Worm (Caenorhabditis elegans) whole organism, L4 larva: ENCODE results near the gene skpo-3.

Experiments used
- D1046.2 ChIP-seq: fragments of 200-800 bp; sonication (Bioruptor generic); IDR thresholded peaks from 2 replicates; pipeline ENCODE4 v1.3.6; 2022; ENCODE audit warnings: missing genetic modification characterization, missing compliant biosample characterization
- Y105C5A.15 ChIP-seq: fragments of 200-800 bp; sonication (Bioruptor generic); IDR thresholded peaks from 2 replicates; pipeline ENCODE4 v1.3.6; 2022; ENCODE audit warnings: missing genetic modification characterization, missing compliant biosample characterization
- ZK546.5 ChIP-seq, 2 experiments: sonication (generic microtip); optimal IDR thresholded peaks; 2 replicates each; lab custom pipeline; 2017; ENCODE audit warnings: missing biosample characterization in 2 of 2, missing genetic modification characterization in 2 of 2
- ama-1 ChIP-seq: fragments of 150-350 bp; optimal IDR thresholded peaks from 2 replicates; lab custom pipeline; 2014; ENCODE audit warnings: inconsistent platforms, mixed read lengths
- ceh-32 ChIP-seq: sonication (generic microtip); optimal IDR thresholded peaks from 2 replicates; lab custom pipeline; 2016; ENCODE audit warnings: mild to moderate bottlenecking, missing genetic modification characterization, missing compliant biosample characterization; ENCODE audit not compliant: poor library complexity
- ceh-82 ChIP-seq: sonication (generic microtip); optimal IDR thresholded peaks from 2 replicates; lab custom pipeline; 2017; ENCODE audit warnings: missing biosample characterization, missing genetic modification characterization
- ctbp-1 ChIP-seq: fragments of 200-800 bp; sonication (Bioruptor generic); IDR thresholded peaks from 2 replicates; pipeline ENCODE4 v1.3.6; 2022; ENCODE audit warnings: missing genetic modification reagents, missing genetic modification characterization, missing compliant biosample characterization
- daf-16 ChIP-seq, 3 experiments: sonication (generic microtip); optimal IDR thresholded peaks; 2 replicates each; lab custom pipeline; 2016 to 2017; ENCODE audit warnings: missing genetic modification characterization in 3 of 3, missing genetic modification reagents in 3 of 3, mild to moderate bottlenecking in 2 of 3, missing compliant biosample characterization in 2 of 3, missing biosample characterization in 1 of 3, moderate library complexity in 1 of 3
- daf-19 ChIP-seq: fragments of 200-800 bp; sonication (Bioruptor generic); conservative IDR thresholded peaks from 2 replicates; pipeline ENCODE4 v1.3.6; 2022; ENCODE audit warnings: missing genetic modification characterization, missing compliant biosample characterization
- daf-8 ChIP-seq: fragments of 200-800 bp; sonication (Bioruptor generic); IDR thresholded peaks from 2 replicates; pipeline ENCODE4 v1.3.6; 2022; ENCODE audit warnings: missing genetic modification characterization, missing compliant biosample characterization
- dmd-6 ChIP-seq: fragments of 200-800 bp; sonication (Bioruptor generic); IDR thresholded peaks from 2 replicates; pipeline ENCODE4 v1.3.6; 2022; ENCODE audit warnings: missing genetic modification reagents, missing genetic modification characterization, missing compliant biosample characterization
- duxl-1 ChIP-seq: sonication (generic microtip); optimal IDR thresholded peaks from 2 replicates; lab custom pipeline; 2016; ENCODE audit warnings: mild to moderate bottlenecking, missing genetic modification characterization, moderate library complexity, missing compliant biosample characterization; ENCODE audit not compliant: poor library complexity
- dve-1 ChIP-seq: sonication (generic microtip); optimal IDR thresholded peaks from 2 replicates; lab custom pipeline; 2017; ENCODE audit warnings: antibody characterized with exemption, mild to moderate bottlenecking, missing genetic modification characterization, missing compliant biosample characterization; ENCODE audit not compliant: insufficient read depth
- fos-1 ChIP-seq: fragments of 150-350 bp; optimal IDR thresholded peaks from 2 replicates; lab custom pipeline; 2014; ENCODE audit warnings: missing biosample characterization, missing genetic modification characterization
- hif-1 ChIP-seq, 2 experiments: sonication (generic microtip); optimal IDR thresholded peaks; 2 replicates each; lab custom pipeline; 2016 to 2017; ENCODE audit warnings: missing compliant biosample characterization in 2 of 2, missing genetic modification characterization in 2 of 2, missing genetic modification reagents in 2 of 2, missing genotype in 2 of 2, mild to moderate bottlenecking in 1 of 2
- hlh-11 ChIP-seq: fragments of 200-800 bp; sonication (Bioruptor generic); optimal IDR thresholded peaks from 2 replicates; lab custom pipeline; 2018; ENCODE audit warnings: mild to moderate bottlenecking, missing genetic modification characterization, missing compliant biosample characterization
- hlh-30 ChIP-seq: sonication (generic microtip); optimal IDR thresholded peaks from 2 replicates; lab custom pipeline; 2017; ENCODE audit warnings: antibody characterized with exemption, mild to moderate bottlenecking, missing genetic modification characterization, missing compliant biosample characterization; ENCODE audit not compliant: insufficient read depth
- hmg-1.1 ChIP-seq: fragments of 200-800 bp; sonication (Bioruptor generic); IDR thresholded peaks from 2 replicates; pipeline ENCODE4 v1.3.6; 2022; ENCODE audit warnings: missing genetic modification reagents, missing genetic modification characterization, missing compliant biosample characterization
- jun-1 ChIP-seq: fragments of 150-350 bp; optimal IDR thresholded peaks from 2 replicates; lab custom pipeline; 2014; ENCODE audit warnings: missing biosample characterization, missing genetic modification reagents, missing genetic modification characterization
- lin-38 ChIP-seq: fragments of 200-800 bp; sonication (Bioruptor generic); IDR thresholded peaks from 2 replicates; pipeline ENCODE4 v1.3.6; 2022; ENCODE audit warnings: missing genetic modification reagents, missing genetic modification characterization, missing compliant biosample characterization
- lin-39 ChIP-seq: fragments of 150-350 bp; optimal IDR thresholded peaks from 2 replicates; lab custom pipeline; 2014; ENCODE audit warnings: missing biosample characterization, missing genetic modification reagents, missing genetic modification characterization
- mdl-1 ChIP-seq, 2 experiments: fragments of 150-350 bp in 1 of 2; sonication (generic microtip) in 1 of 2; optimal IDR thresholded peaks; 2 replicates each; lab custom pipeline; 2014 to 2017; ENCODE audit warnings: missing biosample characterization in 2 of 2, missing genetic modification characterization in 2 of 2
- mxl-2 ChIP-seq: fragments of 200-800 bp; sonication (Bioruptor generic); conservative IDR thresholded peaks from 2 replicates; pipeline ENCODE4 v1.3.6; 2022; ENCODE audit warnings: missing genetic modification reagents, missing genetic modification characterization, missing compliant biosample characterization
- mxl-3 ChIP-seq: fragments of 200-800 bp; sonication (Bioruptor generic); optimal IDR thresholded peaks from 2 replicates; lab custom pipeline; 2018; ENCODE audit warnings: mild to moderate bottlenecking, missing genetic modification characterization, missing compliant biosample characterization
- nhr-102 ChIP-seq: sonication (generic microtip); optimal IDR thresholded peaks from 2 replicates; lab custom pipeline; 2016; ENCODE audit warnings: mild to moderate bottlenecking, missing genetic modification characterization, moderate library complexity, missing compliant biosample characterization
- nhr-11 ChIP-seq: fragments of 150-350 bp; optimal IDR thresholded peaks from 2 replicates; lab custom pipeline; 2014; ENCODE audit warnings: missing biosample characterization, missing genetic modification characterization
- nhr-111 ChIP-seq: fragments of 200-800 bp; sonication (Bioruptor generic); optimal IDR thresholded peaks from 2 replicates; lab custom pipeline; 2018; ENCODE audit warnings: mild to moderate bottlenecking, missing genetic modification characterization, missing compliant biosample characterization
- nhr-237 ChIP-seq: sonication (generic microtip); optimal IDR thresholded peaks from 2 replicates; lab custom pipeline; 2017; ENCODE audit warnings: missing biosample characterization, missing genetic modification characterization
- nhr-28 ChIP-seq: fragments of 150-350 bp; optimal IDR thresholded peaks from 2 replicates; lab custom pipeline; 2014; ENCODE audit warnings: missing biosample characterization, missing genetic modification characterization
- php-3 ChIP-seq: fragments of 200-800 bp; sonication (Bioruptor generic); IDR thresholded peaks from 2 replicates; pipeline ENCODE4 v1.3.6; 2022; ENCODE audit warnings: missing genetic modification reagents, missing genetic modification characterization, missing compliant biosample characterization
- pqm-1 ChIP-seq: sonication (generic microtip); optimal IDR thresholded peaks from 2 replicates; lab custom pipeline; 2017; ENCODE audit warnings: missing biosample characterization, missing genetic modification characterization
- set-16 ChIP-seq: fragments of 200-800 bp; sonication (Bioruptor generic); IDR thresholded peaks from 2 replicates; pipeline ENCODE4 v1.3.6; 2022; ENCODE audit warnings: missing genetic modification reagents, missing genetic modification characterization, missing compliant biosample characterization
- unc-130 ChIP-seq: sonication (generic microtip); optimal IDR thresholded peaks from 2 replicates; lab custom pipeline; 2016; ENCODE audit warnings: missing genetic modification reagents, missing genetic modification characterization, missing compliant biosample characterization
- unc-62 ChIP-seq, 3 experiments: fragments of 150-350 bp in 1 of 3; sonication (generic microtip); optimal IDR thresholded peaks in 2 of 3; peaks in 1 of 3; 1 replicate in 1 of 3; 2 replicates in 2 of 3; lab custom pipeline; 2014 to 2017; ENCODE audit warnings: missing biosample characterization in 3 of 3, missing genetic modification characterization in 3 of 3, missing genetic modification reagents in 3 of 3, missing genotype in 1 of 3
- zfp-2 ChIP-seq: sonication (generic microtip); optimal IDR thresholded peaks from 2 replicates; lab custom pipeline; 2016; ENCODE audit warnings: mild to moderate bottlenecking, missing genetic modification characterization, missing compliant biosample characterization
- zip-11 ChIP-seq: fragments of 200-800 bp; sonication (Bioruptor generic); IDR thresholded peaks from 2 replicates; pipeline ENCODE4 v1.3.6; 2022; ENCODE audit warnings: missing genetic modification characterization, missing compliant biosample characterization
- ztf-11 ChIP-seq: fragments of 150-350 bp; optimal IDR thresholded peaks from 2 replicates; lab custom pipeline; 2014; ENCODE audit warnings: missing biosample characterization, missing genetic modification characterization

skpo-3 gene

ce11 chrII:7279808-7280207 is 34.1 kb downstream of the skpo-3 start (continued):
- no peak for TF ChIP-seq D1046.2 (GFP tag; lab: Robert Waterston, UW)
- no peak for TF ChIP-seq hmg-1.1 (GFP tag; lab: Robert Waterston, UW)
- no peak for TF ChIP-seq Y105C5A.15 (GFP tag; lab: Robert Waterston, UW)
- TF ChIP-seq nhr-28 (tag; lab: Kevin White, UChicago), result peak; percentile 73
- TF ChIP-seq nhr-237 (tag; lab: Kevin White, UChicago), result no peak
- TF ChIP-seq jun-1 (tag; lab: Kevin White, UChicago), result no peak
- no peak for TF ChIP-seq ctbp-1
- no peak for TF ChIP-seq daf-19
- TF ChIP-seq set-16 (GFP tag; lab: Robert Waterston, UW), result no peak
- peak in 1 of 2 experiments; percentile 67 for TF ChIP-seq mdl-1 (tag; optimal IDR thresholded peaks at IDR 0.05; lab: Kevin White, UChicago)
- TF ChIP-seq fos-1 (tag; lab: Kevin White, UChicago), result no peak
- TF ChIP-seq nhr-111 (GFP tag; lab: Kevin White, UChicago), result no peak
- TF ChIP-seq zfp-2 (tag; lab: Kevin White, UChicago), result no peak
- peak; percentile 51 for TF ChIP-seq hlh-11 (tag; lab: Kevin White, UChicago)

- no peak for TF ChIP-seq hmg-1.1 (GFP tag; lab: Robert Waterston, UW)
- peak; percentile 21 for TF ChIP-seq pqm-1 (tag; lab: Kevin White, UChicago)
- peak in 1 of 2 experiments; percentile 59 for TF ChIP-seq unc-62 (GFP tag; optimal IDR thresholded peaks at IDR 0.05 in 1 of 2; lab: Kevin White, UChicago)
- TF ChIP-seq unc-62 (tag; optimal IDR thresholded peaks at IDR 0.05; lab: Kevin White, UChicago), result no peak
- peak; percentile 46 for TF ChIP-seq hlh-30 (tag; lab: Kevin White, UChicago)
- TF ChIP-seq dve-1 (tag; lab: Kevin White, UChicago), result no peak
- TF ChIP-seq ceh-82, result no peak
- no peak for TF ChIP-seq nhr-11 (tag; lab: Kevin White, UChicago)
- TF ChIP-seq lin-38 (GFP tag; lab: Robert Waterston, UW), result no peak
- no peak for TF ChIP-seq zip-11 (GFP tag; lab: Robert Waterston, UW)
- TF ChIP-seq nhr-102 (tag; lab: Kevin White, UChicago), result no peak
- no peak for TF ChIP-seq ama-1 (lab: Kevin White, UChicago)
- TF ChIP-seq hif-1 (tag; optimal IDR thresholded peaks at IDR 0.05; lab: Kevin White, UChicago), result no peak
- TF ChIP-seq lin-39 (tag; lab: Kevin White, UChicago), result no peak
- TF ChIP-seq ZK546.5 (tag; optimal IDR thresholded peaks at IDR 0.05; lab: Kevin White, UChicago), result no peak
- TF ChIP-seq set-16 (GFP tag; lab: Robert Waterston, UW), result no peak
- TF ChIP-seq mxl-2 (GFP tag; lab: Robert Waterston, UW), result no peak
- peak; percentile 29 for TF ChIP-seq mxl-3 (GFP tag; lab: Kevin White, UChicago)
- no peak for TF ChIP-seq duxl-1
- no peak for TF ChIP-seq php-3 (GFP tag; lab: Robert Waterston, UW)
- no peak for TF ChIP-seq daf-8 (GFP tag; lab: Robert Waterston, UW)
- no peak for TF ChIP-seq ceh-32 (tag; lab: Kevin White, UChicago)
- peak in 1 of 2 experiments; percentile 38 for TF ChIP-seq mdl-1 (tag; optimal IDR thresholded peaks at IDR 0.05; lab: Kevin White, UChicago)
- no peak for TF ChIP-seq daf-16 (GFP tag; optimal IDR thresholded peaks at IDR 0.05; lab: Kevin White, UChicago)
- peak; percentile 3 for TF ChIP-seq daf-16 (tag; optimal IDR thresholded peaks at IDR 0.05; lab: Kevin White, UChicago)
- TF ChIP-seq dmd-6 (GFP tag; lab: Robert Waterston, UW), result peak; percentile 65
- TF ChIP-seq zfp-2 (tag; lab: Kevin White, UChicago), result no peak
- no peak for TF ChIP-seq ztf-11 (tag; lab: Kevin White, UChicago)
- no peak for TF ChIP-seq unc-130 (GFP tag; lab: Kevin White, UChicago)
- TF ChIP-seq hlh-11 (tag; lab: Kevin White, UChicago), result peak; percentile 36
- peak; percentile 82 for TF ChIP-seq nhr-28 (tag; lab: Kevin White, UChicago)
Measured at ce11 chrII:7280584-7280983, 34.9 kb downstream of the skpo-3 start.
